Fruit fly (Drosophila melanogaster): ENCODE results near the gene CG12984.

Gene CG12984

DNA sequence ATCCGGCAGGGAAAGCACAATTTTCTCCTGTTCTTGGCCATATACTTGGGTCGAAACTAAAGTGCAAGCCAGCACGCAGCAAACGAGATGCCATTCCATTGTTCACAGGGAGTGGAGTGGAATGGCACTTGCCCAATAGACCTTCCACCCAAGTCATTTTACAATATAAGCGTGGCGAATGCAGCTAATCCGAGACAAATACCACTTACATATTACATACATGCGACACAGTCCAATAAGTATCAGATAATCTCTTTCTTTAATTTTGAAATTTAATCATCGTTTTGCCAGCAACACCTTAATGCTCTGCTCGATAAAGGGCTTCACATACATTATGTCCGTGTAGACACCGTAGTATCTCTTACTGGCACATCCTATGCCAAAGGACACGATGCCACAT, 30.2 kb upstream of the CG12984 start, which contains the start of gene CG11037 (continued):
- TF ChIP-seq pros (GFP tag; optimal IDR thresholded peaks at IDR 0.05) (no peak), CG12942 (GFP tag; optimal IDR thresholded peaks at IDR 0.05) (no peak), cg (GFP tag; optimal IDR thresholded peaks at IDR 0.05) (no peak)

- TF ChIP-seq CG12071 (GFP tag; optimal IDR thresholded peaks at IDR 0.05): no peak
- no peak for TF ChIP-seq CG2202 (tag; optimal IDR thresholded peaks at IDR 0.05)
Observed at dm6 chr3L:20962455-20962854, 29.0 kb upstream of the CG12984 start, which contains the start of gene CG10587. TSS of gene CG10587 (minus strand) at chr3L:20962555.

dm6 chr3L:20966662-20967061, 24.8 kb upstream of the CG12984 start, which contains the start of gene CG12983:
TSS of gene CG12983 (minus strand) at chr3L:20966762.
- no peak for TF ChIP-seq BEAF-32 (GFP tag; optimal IDR thresholded peaks at IDR 0.05)
- TF ChIP-seq CG11456 (GFP tag; IDR thresholded peaks at IDR 0.05): no peak
- no peak for TF ChIP-seq Dbx (GFP tag; IDR thresholded peaks at IDR 0.05)
- TF ChIP-seq CG9727 (GFP tag; optimal IDR thresholded peaks at IDR 0.05): no peak
- no peak for TF ChIP-seq CG31388 (GFP tag; optimal IDR thresholded peaks at IDR 0.05)
- TF ChIP-seq btn (GFP tag; optimal IDR thresholded peaks at IDR 0.05): no peak
- TF ChIP-seq Gsc (GFP tag; IDR thresholded peaks at IDR 0.05): no peak
- TF ChIP-seq bab2 (GFP tag; optimal IDR thresholded peaks at IDR 0.05): no peak
- TF ChIP-seq CG3065 (GFP tag; optimal IDR thresholded peaks at IDR 0.05): no peak
- TF ChIP-seq CG3726 (GFP tag; IDR thresholded peaks at IDR 0.05): no peak
- TF ChIP-seq Six4 (GFP tag; optimal IDR thresholded peaks at IDR 0.05): no peak
- no peak for TF ChIP-seq esg (GFP tag; conservative IDR thresholded peaks at IDR 0.05)
- no peak for TF ChIP-seq CG7357 (GFP tag; IDR thresholded peaks at IDR 0.05)
- TF ChIP-seq gcm2 (GFP tag; optimal IDR thresholded peaks at IDR 0.05): no peak
- no peak for TF ChIP-seq nmo (GFP tag; optimal IDR thresholded peaks at IDR 0.05)

- no peak for TF ChIP-seq mld (GFP tag; IDR thresholded peaks at IDR 0.05; ENCODE audit: partially characterized antibody)
- TF ChIP-seq vfl (GFP tag; optimal IDR thresholded peaks at IDR 0.05): no peak
- no peak for TF ChIP-seq chn (GFP tag; optimal IDR thresholded peaks at IDR 0.05)
- TF ChIP-seq hbn (GFP tag; IDR thresholded peaks at IDR 0.05; ENCODE audit: partially characterized antibody): no peak
- no peak for TF ChIP-seq knrl (GFP tag; IDR thresholded peaks at IDR 0.05; ENCODE audit: partially characterized antibody)
- TF ChIP-seq CG8944 (GFP tag; optimal IDR thresholded peaks at IDR 0.05): no peak
- TF ChIP-seq grau (tag; optimal IDR thresholded peaks at IDR 0.05): no peak
- no peak for TF ChIP-seq CG8359 (GFP tag; optimal IDR thresholded peaks at IDR 0.05; ENCODE audit: borderline replicate concordance)
- no peak for TF ChIP-seq pum (GFP tag; optimal IDR thresholded peaks at IDR 0.05)
- TF ChIP-seq amos (GFP tag; IDR thresholded peaks at IDR 0.05; ENCODE audit: partially characterized antibody): no peak
- TF ChIP-seq TFAM (GFP tag; optimal IDR thresholded peaks at IDR 0.05): no peak
- TF ChIP-seq CG6765 (GFP tag; optimal IDR thresholded peaks at IDR 0.05): no peak
- no peak for TF ChIP-seq CG4617 (GFP tag; optimal IDR thresholded peaks at IDR 0.05; ENCODE audit: borderline replicate concordance)
- no peak for TF ChIP-seq onecut (GFP tag; IDR thresholded peaks at IDR 0.05)
Observed at dm6 chr3L:20970563-20970962, 20.9 kb upstream of the CG12984 start, which contains the start of gene CG33287. TSS of gene CG33287 (minus strand) at chr3L:20970663.

DNA sequence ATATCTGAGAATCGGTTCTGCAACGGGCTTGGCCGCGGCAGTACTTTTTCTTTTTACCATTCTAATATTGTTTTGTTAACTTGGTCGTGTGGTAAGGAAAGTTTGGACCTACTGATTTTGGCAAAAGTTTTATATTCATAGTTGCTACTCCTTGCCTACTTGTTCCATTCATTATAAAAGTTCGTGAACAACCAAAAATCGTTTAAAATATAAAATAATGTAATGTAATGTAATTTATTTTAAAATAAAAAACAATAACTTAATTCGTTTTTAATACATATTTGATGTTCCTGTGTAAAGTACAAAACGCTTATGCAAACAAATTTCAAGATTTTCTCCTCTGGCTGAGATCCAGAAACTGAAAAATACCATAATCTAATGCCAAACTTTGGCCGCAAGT, 16.9 kb upstream of the CG12984 start, which contains the start of gene CG33286:
CG33286 (minus strand) TSS at position 101 of the 400 bp plus-strand sequence.
- TF ChIP-seq sr (GFP tag; IDR thresholded peaks at IDR 0.05): no peak
- no peak for TF ChIP-seq dysf (GFP tag; IDR thresholded peaks at IDR 0.05)
- TF ChIP-seq bbx (GFP tag; IDR thresholded peaks at IDR 0.05; ENCODE audit: partially characterized antibody): no peak
- TF ChIP-seq CG4854 (GFP tag; optimal IDR thresholded peaks at IDR 0.05): no peak
- no peak for TF ChIP-seq CG17829 (tag; optimal IDR thresholded peaks at IDR 0.05)
